Worm (Caenorhabditis elegans): ENCODE measurements around the gene F59A6.3.
A peak's percentile ranks its signal among the peaks of the same experiment; 100 is the strongest.

Gene F59A6.3

ce11 chrII:5049249-5049648 is 41.1 kb downstream of the F59A6.3 start (continued):
- no peak for TF ChIP-seq ets-5 (GFP tag; IDR thresholded peaks at IDR 0.05)
- TF ChIP-seq C34B4.2 (tag; optimal IDR thresholded peaks at IDR 0.05), result no peak
- TF ChIP-seq mab-9 (GFP tag; IDR thresholded peaks at IDR 0.05), result no peak
- no peak for TF ChIP-seq isw-1 (GFP tag; IDR thresholded peaks at IDR 0.05)
- TF ChIP-seq C04F5.9 (tag; optimal IDR thresholded peaks at IDR 0.05), result no peak
- no peak for TF ChIP-seq lin-13 (GFP tag; optimal IDR thresholded peaks at IDR 0.05)
- TF ChIP-seq unc-86 (tag; optimal IDR thresholded peaks at IDR 0.05), result no peak
- no peak for TF ChIP-seq unc-30 (tag; optimal IDR thresholded peaks at IDR 0.05)
- no peak for TF ChIP-seq ceh-88 (GFP tag; IDR thresholded peaks at IDR 0.05)
- TF ChIP-seq sptf-1 (tag; optimal IDR thresholded peaks at IDR 0.05), result no peak
- TF ChIP-seq rnt-1 (tag; optimal IDR thresholded peaks at IDR 0.05), result no peak
- TF ChIP-seq mdl-1 (tag; optimal IDR thresholded peaks at IDR 0.05), result no peak
- no peak for TF ChIP-seq unc-98 (GFP tag; IDR thresholded peaks at IDR 0.05)
- TF ChIP-seq ztf-11 (tag; optimal IDR thresholded peaks at IDR 0.05), result no peak
- no peak for TF ChIP-seq ceh-8 (GFP tag; optimal IDR thresholded peaks at IDR 0.05)
- no peak for TF ChIP-seq alr-1 (tag; optimal IDR thresholded peaks at IDR 0.05; ENCODE audit: borderline replicate concordance)
- TF ChIP-seq nhr-90 (tag; optimal IDR thresholded peaks at IDR 0.05; ENCODE audit: poor library complexity), result peak; percentile 10
- TF ChIP-seq hlh-17 (GFP tag; optimal IDR thresholded peaks at IDR 0.05; ENCODE audit: borderline replicate concordance), result no peak
- TF ChIP-seq egl-27 (tag; optimal IDR thresholded peaks at IDR 0.05), result no peak
- TF ChIP-seq elt-3 (tag; optimal IDR thresholded peaks at IDR 0.05), result no peak

- TF ChIP-seq tbx-2 (tag; optimal IDR thresholded peaks at IDR 0.05) (peak; percentile 38), ztf-11 (tag; optimal IDR thresholded peaks at IDR 0.05) (no peak), lin-35 (GFP tag; optimal IDR thresholded peaks at IDR 0.05) (no peak), aly-2 (tag; optimal IDR thresholded peaks at IDR 0.05) (no peak), pax-3 (tag; optimal IDR thresholded peaks at IDR 0.05) (no peak), grh-1 (GFP tag; IDR thresholded peaks at IDR 0.05) (no peak), nhr-19 (GFP tag; conservative IDR thresholded peaks at IDR 0.05) (no peak), mdl-1 (tag; optimal IDR thresholded peaks at IDR 0.05) (peak in 1 of 2 experiments; percentile 44), nhr-85 (tag) (peak; percentile 81), sox-4 (tag; optimal IDR thresholded peaks at IDR 0.05) (no peak), sup-37 (GFP tag; optimal IDR thresholded peaks at IDR 0.05) (no peak), ztf-4 (tag; optimal IDR thresholded peaks at IDR 0.05) (no peak), Y116A8C.19 (tag; optimal IDR thresholded peaks at IDR 0.05; ENCODE audit: borderline replicate concordance) (no peak), elt-3 (tag; optimal IDR thresholded peaks at IDR 0.05) (peak in 2 of 6 experiments; percentile 19 to 46), egl-27 (tag; optimal IDR thresholded peaks at IDR 0.05) (no peak), ets-5 (GFP tag; IDR thresholded peaks at IDR 0.05) (no peak), ceh-88 (GFP tag; IDR thresholded peaks at IDR 0.05) (no peak), unc-62 (GFP tag; optimal IDR thresholded peaks at IDR 0.05) (no peak), fkh-10 (GFP tag; optimal IDR thresholded peaks at IDR 0.05) (no peak), blmp-1 (tag; optimal IDR thresholded peaks at IDR 0.05) (peak; percentile 65), nhr-77 (tag; optimal IDR thresholded peaks at IDR 0.05) (no peak), unc-130 (tag; optimal IDR thresholded peaks at IDR 0.05) (peak; percentile 40), nhr-71 (tag; optimal IDR thresholded peaks at IDR 0.05) (peak; percentile 24), jun-1 (tag; optimal IDR thresholded peaks at IDR 0.05) (no peak), xbp-1 (tag; optimal IDR thresholded peaks at IDR 0.05) (no peak), nhr-237 (tag; optimal IDR thresholded peaks at IDR 0.05) (no peak), C04F5.9 (tag; optimal IDR thresholded peaks at IDR 0.05) (no peak), elt-2 (tag; optimal IDR thresholded peaks at IDR 0.05) (no peak), lin-14 (GFP tag; optimal IDR thresholded peaks at IDR 0.05) (peak; percentile 69), snu-23 (GFP tag; optimal IDR thresholded peaks at IDR 0.05) (peak; percentile 31), irx-1 (tag; optimal IDR thresholded peaks at IDR 0.05) (no peak), ceh-82 (tag; optimal IDR thresholded peaks at IDR 0.05) (no peak), lsy-2 (tag; optimal IDR thresholded peaks at IDR 0.05) (peak in 1 of 2 experiments; percentile 15), lin-15B (tag; optimal IDR thresholded peaks at IDR 0.05) (no peak), dsc-1 (tag; optimal IDR thresholded peaks at IDR 0.05) (no peak), skn-1 (tag; optimal IDR thresholded peaks at IDR 0.05) (no peak), rnt-1 (tag; optimal IDR thresholded peaks at IDR 0.05) (peak; percentile 45), mep-1 (tag; optimal IDR thresholded peaks at IDR 0.05) (peak; percentile 52), ces-1 (GFP tag; optimal IDR thresholded peaks at IDR 0.05) (no peak)
Measured at ce11 chrII:5049865-5050342, 41.8 kb downstream of the F59A6.3 start, which contains the start of gene F33G12.6. Gene F33G12.6, plus strand, starts transcription at chrII:5049915.

Measured in whole organism, L1 larva.